Fruit fly (Drosophila melanogaster) whole organism, embryonic: ENCODE measurements around the gene CG13137.

Experiments
- BEAF-32 ChIP-seq: fragments of 200-800 bp; sonication (Bioruptor generic); optimal IDR thresholded peaks from 3 replicates; lab custom pipeline; 2017; ENCODE audit warnings: missing biosample characterization, missing genetic modification characterization, mild to moderate bottlenecking, moderate library complexity, missing genetic modification reagents
- CG10267 ChIP-seq: fragments of 200-800 bp; sonication (Bioruptor generic); optimal IDR thresholded peaks from 2 replicates; lab custom pipeline; 2018; ENCODE audit warnings: missing biosample characterization, mild to moderate bottlenecking, missing genetic modification characterization, moderate library complexity
- CG12299 ChIP-seq: fragments of 200-800 bp; sonication (Bioruptor generic); optimal IDR thresholded peaks from 2 replicates; lab custom pipeline; 2018; ENCODE audit warnings: missing biosample characterization, mild to moderate bottlenecking, missing genetic modification characterization
- CG15601 ChIP-seq: fragments of 200-800 bp; sonication (Bioruptor generic); optimal IDR thresholded peaks from 3 replicates; lab custom pipeline; 2019; ENCODE audit warnings: missing biosample characterization, mild to moderate bottlenecking, missing genetic modification characterization, moderate library complexity
- CG2712 ChIP-seq: fragments of 200-800 bp; optimal IDR thresholded peaks from 3 replicates; lab custom pipeline; 2019; ENCODE audit warnings: missing biosample characterization, mild to moderate bottlenecking, missing genetic modification characterization, moderate library complexity
- CG30020 ChIP-seq: fragments of 200-800 bp; optimal IDR thresholded peaks from 2 replicates; lab custom pipeline; 2019; ENCODE audit warnings: missing biosample characterization, mild to moderate bottlenecking, missing genetic modification characterization, moderate library complexity
- CG4360 ChIP-seq: fragments of 200-800 bp; sonication (Bioruptor generic); IDR thresholded peaks from 2 replicates; pipeline ENCODE4 v1.3.6; 2022; ENCODE audit warnings: missing biosample characterization, missing genetic modification characterization
- CG4617 ChIP-seq: fragments of 200-800 bp; sonication (Bioruptor generic); optimal IDR thresholded peaks from 3 replicates; lab custom pipeline; 2016; ENCODE audit warnings: missing biosample characterization, missing genetic modification characterization, borderline replicate concordance
- CG9797 ChIP-seq: fragments of 200-800 bp; sonication (Bioruptor generic); optimal IDR thresholded peaks from 3 replicates; lab custom pipeline; 2018; ENCODE audit warnings: missing biosample characterization, mild to moderate bottlenecking, missing genetic modification characterization
- Dbx ChIP-seq: fragments of 200-800 bp; sonication (Bioruptor generic); IDR thresholded peaks from 3 replicates; pipeline ENCODE4 v1.3.6; 2022; ENCODE audit warnings: missing biosample characterization, missing genetic modification characterization
- Dref ChIP-seq: fragments of 200-800 bp; sonication (Bioruptor generic); IDR thresholded peaks from 2 replicates; pipeline ENCODE4 v1.3.6; 2022; ENCODE audit warnings: missing biosample characterization, missing genetic modification characterization
- E2f2 ChIP-seq: fragments of 200-800 bp; sonication (Bioruptor generic); IDR thresholded peaks from 2 replicates; pipeline ENCODE4 v1.3.6; 2022; ENCODE audit warnings: missing biosample characterization, missing genetic modification characterization
- Mrtf ChIP-seq: fragments of 200-800 bp; sonication (Bioruptor generic); IDR thresholded peaks from 3 replicates; pipeline ENCODE4 v1.3.6; 2022; ENCODE audit warnings: missing biosample characterization, missing genetic modification characterization
- Oli ChIP-seq: fragments of 200-800 bp; sonication (Bioruptor generic); optimal IDR thresholded peaks from 2 replicates; lab custom pipeline; 2018; ENCODE audit warnings: missing biosample characterization, mild to moderate bottlenecking, missing genetic modification characterization, moderate library complexity
- Rx ChIP-seq: fragments of 200-800 bp; sonication (Bioruptor generic); IDR thresholded peaks from 2 replicates; pipeline ENCODE4 v1.3.6; 2022; ENCODE audit warnings: missing biosample characterization, missing genetic modification characterization
- Six4 ChIP-seq: fragments of 200-800 bp; sonication (Bioruptor generic); optimal IDR thresholded peaks from 2 replicates; lab custom pipeline; 2016; ENCODE audit warnings: missing biosample characterization, missing genetic modification characterization
- YL-1 ChIP-seq: fragments of 200-800 bp; sonication (Bioruptor generic); optimal IDR thresholded peaks from 3 replicates; lab custom pipeline; 2017; ENCODE audit warnings: missing biosample characterization, mild to moderate bottlenecking, missing genetic modification characterization
- eve ChIP-seq, 2 experiments: fragments of >200 bp; optimal IDR thresholded peaks; 2 replicates each; lab custom pipeline; 2017; ENCODE audit warnings: missing biosample characterization in 2 of 2, missing genetic modification characterization in 2 of 2
- gsb ChIP-seq: fragments of 200-800 bp; sonication (Bioruptor generic); IDR thresholded peaks from 2 replicates; pipeline ENCODE4 v1.3.6; 2022; ENCODE audit warnings: missing biosample characterization, missing genetic modification characterization
- ham ChIP-seq: fragments of 200-800 bp; sonication (Bioruptor generic); IDR thresholded peaks from 2 replicates; pipeline ENCODE4 v1.3.6; 2022; ENCODE audit warnings: missing biosample characterization, missing genetic modification characterization
- nerfin-1 ChIP-seq: fragments of 200-800 bp; sonication (Bioruptor generic); optimal IDR thresholded peaks from 3 replicates; lab custom pipeline; 2019; ENCODE audit warnings: missing biosample characterization, mild to moderate bottlenecking, missing genetic modification characterization, moderate library complexity
- pzg ChIP-seq: fragments of 200-800 bp; sonication (Bioruptor generic); optimal IDR thresholded peaks from 3 replicates; lab custom pipeline; 2018; ENCODE audit warnings: missing biosample characterization, mild to moderate bottlenecking, missing genetic modification characterization, moderate library complexity
- z ChIP-seq: fragments of 200-800 bp; sonication (Bioruptor generic); IDR thresholded peaks from 3 replicates; pipeline ENCODE4 v1.3.6; 2022; ENCODE audit warnings: missing biosample characterization, missing genetic modification characterization

The CG13137 gene

DNA sequence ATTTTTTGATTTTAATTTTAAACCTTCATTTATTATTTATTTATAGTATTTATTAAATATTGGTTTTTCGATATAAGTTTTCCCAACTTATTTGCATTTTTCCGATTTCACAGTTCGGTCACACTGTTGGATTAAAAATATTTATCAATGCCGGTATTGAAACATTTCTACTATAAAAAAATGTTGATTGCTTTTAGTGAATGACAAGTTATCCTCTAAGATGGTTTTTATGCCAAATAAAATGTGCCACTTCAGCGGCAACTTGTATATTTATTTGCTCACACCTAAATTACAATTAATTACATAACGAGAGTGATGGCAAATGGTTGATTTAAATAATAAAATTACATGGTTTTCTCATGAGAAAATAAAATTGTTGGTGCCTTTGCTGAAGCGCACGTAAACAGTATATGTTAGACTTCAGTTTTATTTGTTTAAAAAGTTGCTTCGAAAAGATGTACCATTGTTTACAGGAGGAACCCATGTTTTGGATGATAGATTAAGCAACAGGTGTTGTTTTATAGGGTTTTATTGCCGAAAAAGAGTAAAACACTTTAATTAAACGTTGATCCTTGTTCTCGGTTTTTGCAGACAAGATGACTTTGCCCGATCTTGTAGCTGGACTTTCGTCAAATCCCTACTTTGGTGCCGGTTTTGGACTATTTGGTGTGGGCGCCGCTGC, 50.2 kb downstream of the CG13137 start, which contains the start of gene Bcs1 (continued):
- TF ChIP-seq CG2712 (tag; lab: Kevin White, UChicago) (peak; percentile 19), z (GFP tag; lab: Robert Waterston, UW) (no peak), Mrtf (GFP tag; lab: Robert Waterston, UW) (no peak), CG30020 (tag; lab: Kevin White, UChicago) (peak; percentile 69), Dref (GFP tag; lab: Robert Waterston, UW) (no peak), YL-1 (GFP tag; lab: Kevin White, UChicago) (peak; percentile 26), CG4617 (peak; percentile 8), pzg (GFP tag; lab: Kevin White, UChicago) (peak; percentile 25), Dbx (GFP tag; lab: Robert Waterston, UW) (no peak), ham (no peak), CG9797 (GFP tag; lab: Kevin White, UChicago) (peak; percentile 45), CG12299 (tag; lab: Kevin White, UChicago) (no peak), Oli (tag; lab: Kevin White, UChicago) (no peak), gsb (GFP tag; lab: Robert Waterston, UW) (no peak), BEAF-32 (GFP tag; lab: Kevin White, UChicago) (no peak), E2f2 (no peak), eve (GFP tag; optimal IDR thresholded peaks at IDR 0.05; lab: Kevin White, UChicago) (peak in 1 of 2 experiments; percentile 69), Rx (GFP tag; lab: Robert Waterston, UW) (no peak), CG15601 (peak; percentile 15), Six4 (GFP tag; lab: Kevin White, UChicago) (no peak), CG4360 (GFP tag; lab: Robert Waterston, UW) (no peak), CG10267 (peak; percentile 9), nerfin-1 (tag; lab: Kevin White, UChicago) (peak; percentile 21)
- TF ChIP-seq, all 482 proteins: peak for 21
